Worm (Caenorhabditis elegans) whole organism, L2 larva: ENCODE measurements around the gene pink-1.

Experiments used
- ZK546.5 ChIP-seq: sonication (generic microtip); optimal IDR thresholded peaks from 2 replicates; lab custom pipeline; 2017; ENCODE audit warnings: missing biosample characterization, missing genetic modification characterization
- egl-27 ChIP-seq: sonication (generic microtip); optimal IDR thresholded peaks from 3 replicates; lab custom pipeline; 2017; ENCODE audit warnings: missing biosample characterization, missing genetic modification reagents, missing genetic modification characterization
- lin-39 ChIP-seq: fragments of 150-350 bp; optimal IDR thresholded peaks from 2 replicates; lab custom pipeline; 2014; ENCODE audit warnings: missing biosample characterization, missing genetic modification reagents, missing genetic modification characterization
- nhr-11 ChIP-seq: fragments of 150-350 bp; optimal IDR thresholded peaks from 2 replicates; lab custom pipeline; 2014; ENCODE audit warnings: missing biosample characterization, missing genetic modification characterization
- skn-1 ChIP-seq: sonication (generic microtip); optimal IDR thresholded peaks from 2 replicates; lab custom pipeline; 2017; ENCODE audit warnings: missing biosample characterization, missing genetic modification characterization
- snpc-4 ChIP-seq: fragments of 150-350 bp; optimal IDR thresholded peaks from 2 replicates; lab custom pipeline; 2014; ENCODE audit warnings: missing biosample characterization, missing genetic modification characterization

- TF ChIP-seq egl-27 (no peak), ZK546.5 (tag; lab: Kevin White, UChicago) (no peak), snpc-4 (tag; lab: Kevin White, UChicago) (no peak), lin-39 (no peak), nhr-11 (tag; lab: Kevin White, UChicago) (no peak), skn-1 (no peak)
These were observed 11.2 kb downstream of the pink-1 start for ce11 chrII:5384282-5384681.
